Worm (Caenorhabditis elegans) whole organism, L3 larva: ENCODE measurements around the gene glo-4.

ENCODE experiments used
- egl-5 ChIP-seq: fragments of 150-350 bp; optimal IDR thresholded peaks from 2 replicates; lab custom pipeline; 2017; ENCODE audit warnings: missing biosample characterization, missing genetic modification reagents, missing genetic modification characterization, inconsistent platforms
- elt-1 ChIP-seq: fragments of 150-350 bp; optimal IDR thresholded peaks from 2 replicates; lab custom pipeline; 2014; ENCODE audit warnings: missing biosample characterization, missing genetic modification characterization
- eor-1 ChIP-seq, 2 experiments: fragments of 150-350 bp; optimal IDR thresholded peaks; 2 replicates each; lab custom pipeline; 2014 to 2018; ENCODE audit warnings: missing biosample characterization in 2 of 2, missing genetic modification characterization in 2 of 2
- fkh-10 ChIP-seq: sonication (generic microtip); optimal IDR thresholded peaks from 2 replicates; lab custom pipeline; 2017; ENCODE audit warnings: missing biosample characterization, missing genetic modification reagents, missing genetic modification characterization
- lin-39 ChIP-seq: fragments of 150-350 bp; optimal IDR thresholded peaks from 2 replicates; lab custom pipeline; 2018; ENCODE audit warnings: missing biosample characterization, missing genetic modification reagents, missing genetic modification characterization
- mdl-1 ChIP-seq: fragments of 150-350 bp; optimal IDR thresholded peaks from 2 replicates; lab custom pipeline; 2014; ENCODE audit warnings: missing biosample characterization, missing genetic modification characterization
- nhr-11 ChIP-seq: fragments of 150-350 bp; optimal IDR thresholded peaks from 2 replicates; lab custom pipeline; 2014; ENCODE audit warnings: missing biosample characterization, missing genetic modification characterization
- nhr-23 ChIP-seq: fragments of 150-350 bp; optimal IDR thresholded peaks from 2 replicates; lab custom pipeline; 2014; ENCODE audit warnings: missing biosample characterization, missing genetic modification reagents, missing genetic modification characterization
- nhr-237 ChIP-seq: fragments of 150-350 bp; optimal IDR thresholded peaks from 2 replicates; lab custom pipeline; 2014; ENCODE audit warnings: missing biosample characterization, missing genetic modification characterization
- nhr-43 ChIP-seq: sonication (generic microtip); optimal IDR thresholded peaks from 2 replicates; lab custom pipeline; 2016; ENCODE audit warnings: mild to moderate bottlenecking, missing genetic modification characterization, missing compliant biosample characterization; ENCODE audit not compliant: poor library complexity, severe bottlenecking
- snpc-4 ChIP-seq: fragments of 150-350 bp; optimal IDR thresholded peaks from 2 replicates; lab custom pipeline; 2014; ENCODE audit warnings: missing biosample characterization, missing genetic modification characterization
- unc-62 ChIP-seq: fragments of 150-350 bp; sonication (generic microtip); optimal IDR thresholded peaks from 4 replicates; lab custom pipeline; 2014; ENCODE audit warnings: missing biosample characterization, missing genetic modification reagents, missing genetic modification characterization
- ztf-11 ChIP-seq: fragments of 150-350 bp; optimal IDR thresholded peaks from 2 replicates; lab custom pipeline; 2014; ENCODE audit warnings: missing biosample characterization, missing genetic modification characterization

- TF ChIP-seq snpc-4: no peak
- TF ChIP-seq fkh-10 (GFP tag; lab: Kevin White, UChicago): no peak
- TF ChIP-seq nhr-23 (tag; lab: Kevin White, UChicago): no peak
- no peak for TF ChIP-seq eor-1 (tag; optimal IDR thresholded peaks at IDR 0.05; lab: Kevin White, UChicago)
- TF ChIP-seq nhr-43 (tag; lab: Kevin White, UChicago): no peak
- no peak for TF ChIP-seq nhr-11 (tag; lab: Kevin White, UChicago)
- TF ChIP-seq mdl-1 (tag; lab: Kevin White, UChicago): no peak
- peak; percentile 54 for TF ChIP-seq lin-39 (tag; lab: Kevin White, UChicago)
- TF ChIP-seq ztf-11 (tag; lab: Kevin White, UChicago): no peak
- no peak for TF ChIP-seq nhr-237 (tag; lab: Kevin White, UChicago)
- peak; percentile 93 for TF ChIP-seq unc-62 (GFP tag; lab: Kevin White, UChicago)
- TF ChIP-seq elt-1 (tag; lab: Kevin White, UChicago): peak; percentile 84
- no peak for TF ChIP-seq egl-5 (tag; lab: Kevin White, UChicago)
Measured at ce11 chrV:9218214-9218613, 24.8 kb downstream of the glo-4 start.
